Worm (Caenorhabditis elegans): Measurements from ENCODE around the gene F13H8.12.

DNA sequence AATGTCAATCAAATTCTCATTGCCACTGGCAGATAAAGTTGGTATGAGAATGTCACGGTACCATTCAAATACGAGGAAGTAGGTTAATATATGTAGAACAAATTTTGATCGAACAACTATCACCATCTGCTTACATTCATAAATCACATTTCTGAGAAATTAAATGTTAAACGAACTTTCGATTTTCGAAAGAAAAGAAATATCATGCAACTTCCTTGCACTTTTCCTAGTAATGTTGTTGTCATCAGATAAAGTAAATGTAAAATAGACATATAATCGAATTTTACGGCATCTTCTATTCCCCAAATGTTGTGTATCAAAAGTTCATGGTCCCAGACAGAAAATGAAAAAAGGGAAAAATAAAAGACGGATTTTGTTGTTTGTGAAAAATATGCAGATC, 49.1 kb downstream of the F13H8.12 start:
- no peak for TF ChIP-seq tab-1 (GFP tag; IDR thresholded peaks at IDR 0.05)
- TF ChIP-seq ztf-23 (GFP tag; IDR thresholded peaks at IDR 0.05): no peak
- no peak for TF ChIP-seq ztf-29 (GFP tag; IDR thresholded peaks at IDR 0.05)
- TF ChIP-seq ref-1 (GFP tag; conservative IDR thresholded peaks at IDR 0.05): no peak
- no peak for TF ChIP-seq flt-1 (GFP tag; IDR thresholded peaks at IDR 0.05)
- no peak for TF ChIP-seq med-1 (GFP tag; optimal IDR thresholded peaks at IDR 0.05; ENCODE audit: insufficient read depth)
- no peak for TF ChIP-seq T22C8.4 (GFP tag; IDR thresholded peaks at IDR 0.05)
- no peak for TF ChIP-seq klf-2 (GFP tag; conservative IDR thresholded peaks at IDR 0.05)
